Fruit fly (Drosophila melanogaster) whole organism, wandering third instar larva: Measurements from ENCODE around the gene Polr2L.

ENCODE experiments used
- Abd-B ChIP-seq: fragments of >200 bp; optimal IDR thresholded peaks from 2 replicates; lab custom pipeline; 2017; ENCODE audit warnings: missing biosample characterization, missing genetic modification characterization
- CG9705 ChIP-seq: fragments of 200-800 bp; sonication (Bioruptor generic); optimal IDR thresholded peaks from 2 replicates; lab custom pipeline; 2018; ENCODE audit warnings: missing biosample characterization, mild to moderate bottlenecking, missing genetic modification characterization
- CrebA ChIP-seq: fragments of 200-800 bp; sonication (Bioruptor generic); optimal IDR thresholded peaks from 2 replicates; lab custom pipeline; 2016; ENCODE audit warnings: missing biosample characterization, mild to moderate bottlenecking, missing genetic modification characterization, borderline replicate concordance
- Dfd ChIP-seq: fragments of >200 bp; optimal IDR thresholded peaks from 2 replicates; lab custom pipeline; 2017; ENCODE audit warnings: missing biosample characterization, missing genetic modification characterization
- Dif ChIP-seq: fragments of 200-275, 200-300 bp; sonication (Bioruptor generic); optimal IDR thresholded peaks from 2 replicates; lab custom pipeline; 2018; ENCODE audit warnings: missing biosample characterization, missing genetic modification characterization; ENCODE audit not compliant: partially characterized antibody
- GATAd ChIP-seq: sonication (Bioruptor generic); optimal IDR thresholded peaks from 2 replicates; lab custom pipeline; 2016; ENCODE audit warnings: missing biosample characterization, missing genetic modification characterization
- HLH106 ChIP-seq: fragments of 200-800 bp; optimal IDR thresholded peaks from 3 replicates; lab custom pipeline; 2019; ENCODE audit warnings: missing biosample characterization, mild to moderate bottlenecking, missing genetic modification characterization, moderate library complexity
- Hr78 ChIP-seq: fragments of >200 bp; optimal IDR thresholded peaks from 2 replicates; lab custom pipeline; 2017; ENCODE audit warnings: missing biosample characterization, missing genetic modification characterization
- Jra ChIP-seq: sonication (Bioruptor generic); optimal IDR thresholded peaks from 2 replicates; lab custom pipeline; 2016; ENCODE audit warnings: missing biosample characterization, missing genetic modification characterization
- N ChIP-seq: fragments of >200 bp; optimal IDR thresholded peaks from 2 replicates; lab custom pipeline; 2018; ENCODE audit warnings: missing biosample characterization, missing external identifiers, missing genetic modification characterization
- Rel ChIP-seq, 2 experiments: fragments of 200-800 bp; sonication (Bioruptor generic) in 1 of 2; optimal IDR thresholded peaks; 2 replicates in 1 of 2; 3 replicates in 1 of 2; lab custom pipeline; 2016 to 2019; ENCODE audit warnings: mild to moderate bottlenecking in 2 of 2, missing biosample characterization in 2 of 2, missing genetic modification characterization in 2 of 2, moderate library complexity in 1 of 2
- br ChIP-seq: fragments of 200-800 bp; sonication (Bioruptor generic); optimal IDR thresholded peaks from 2 replicates; lab custom pipeline; 2016; ENCODE audit warnings: missing biosample characterization, missing genetic modification characterization
- brk ChIP-seq: fragments of 200-800 bp; sonication (Bioruptor generic); optimal IDR thresholded peaks from 2 replicates; lab custom pipeline; 2016; ENCODE audit warnings: missing biosample characterization, mild to moderate bottlenecking, missing genetic modification characterization
- dl ChIP-seq, 2 experiments: fragments of 175-275, 200-275 bp in 1 of 2; fragments of 200-275 bp in 1 of 2; sonication (Bioruptor generic); optimal IDR thresholded peaks; lab custom pipeline; 2018; ENCODE audit warnings: mild to moderate bottlenecking in 2 of 2, missing biosample characterization in 2 of 2, missing genetic modification characterization in 2 of 2, moderate library complexity in 2 of 2; ENCODE audit not compliant: partially characterized antibody in 2 of 2, insufficient read depth in 1 of 2
- foxo ChIP-seq, 2 experiments: fragments of 200-800 bp; sonication (Bioruptor generic); optimal IDR thresholded peaks; 2 replicates in 1 of 2; 3 replicates in 1 of 2; lab custom pipeline; 2016 to 2017; ENCODE audit warnings: missing biosample characterization in 2 of 2, missing genetic modification characterization in 2 of 2
- fru ChIP-seq: fragments of 200-800 bp; sonication (Bioruptor generic); optimal IDR thresholded peaks from 3 replicates; lab custom pipeline; 2016; ENCODE audit warnings: missing biosample characterization, mild to moderate bottlenecking, missing genetic modification characterization
- h ChIP-seq: fragments of 200-800 bp; sonication (Bioruptor generic); optimal IDR thresholded peaks from 3 replicates; lab custom pipeline; 2016; ENCODE audit warnings: missing biosample characterization, mild to moderate bottlenecking, missing genetic modification characterization
- jim ChIP-seq: fragments of 175-275, 200-325 bp; sonication (Bioruptor generic); optimal IDR thresholded peaks from 2 replicates; lab custom pipeline; 2016; ENCODE audit warnings: missing biosample characterization, mild to moderate bottlenecking, missing genetic modification characterization
- psq ChIP-seq: fragments of 200-800 bp; sonication (Bioruptor generic); optimal IDR thresholded peaks from 3 replicates; lab custom pipeline; 2017; ENCODE audit warnings: missing biosample characterization, mild to moderate bottlenecking, missing genetic modification characterization, moderate library complexity
- sage ChIP-seq: fragments of 200-800 bp; sonication (Bioruptor generic); optimal IDR thresholded peaks from 2 replicates; lab custom pipeline; 2016; ENCODE audit warnings: missing biosample characterization, mild to moderate bottlenecking, missing genetic modification characterization
- usp ChIP-seq: fragments of >200 bp; optimal IDR thresholded peaks from 2 replicates; lab custom pipeline; 2017; ENCODE audit warnings: missing biosample characterization, missing genetic modification characterization
- woc ChIP-seq: sonication (Bioruptor generic); optimal IDR thresholded peaks from 2 replicates; lab custom pipeline; 2016; ENCODE audit warnings: missing biosample characterization, mild to moderate bottlenecking, missing genetic modification characterization

Gene Polr2L

dm6 chr3R:24717289-24717688 is at the start of gene Polr2L:
TSS of gene Polr2L (plus strand) at chr3R:24717511.
- TF ChIP-seq jim (GFP tag; lab: Kevin White, UChicago): no peak
- TF ChIP-seq Hr78 (GFP tag; lab: Kevin White, UChicago): no peak
- TF ChIP-seq usp (GFP tag; lab: Kevin White, UChicago): no peak
- TF ChIP-seq brk (GFP tag; lab: Kevin White, UChicago): no peak
- no peak for TF ChIP-seq CrebA (GFP tag; lab: Kevin White, UChicago)
- no peak for TF ChIP-seq sage (GFP tag; lab: Kevin White, UChicago)
- TF ChIP-seq Rel (GFP tag; optimal IDR thresholded peaks at IDR 0.05; lab: Kevin White, UChicago): no peak
- no peak for TF ChIP-seq Rel (tag; optimal IDR thresholded peaks at IDR 0.05; lab: Kevin White, UChicago)
- no peak for TF ChIP-seq psq
- TF ChIP-seq N (GFP tag; lab: Kevin White, UChicago): no peak
- TF ChIP-seq br (GFP tag; lab: Kevin White, UChicago): no peak
- TF ChIP-seq CG9705 (GFP tag; lab: Kevin White, UChicago): no peak
- TF ChIP-seq foxo (GFP tag; optimal IDR thresholded peaks at IDR 0.05; lab: Kevin White, UChicago): no peak

dm6 chr3R:24667538-24668207 is 49.6 kb upstream of the Polr2L start:
- peak; percentile 18 for TF ChIP-seq HLH106 (tag; lab: Kevin White, UChicago)
- TF ChIP-seq h (GFP tag; lab: Kevin White, UChicago): no peak

dm6 chr3R:24671662-24672061 is 45.6 kb upstream of the Polr2L start:
- TF ChIP-seq sage (GFP tag; lab: Kevin White, UChicago): no peak
- TF ChIP-seq N (GFP tag; lab: Kevin White, UChicago): no peak
- TF ChIP-seq h (GFP tag; lab: Kevin White, UChicago): no peak
- no peak for TF ChIP-seq Jra (GFP tag; lab: Kevin White, UChicago)
- TF ChIP-seq foxo (GFP tag; optimal IDR thresholded peaks at IDR 0.05; lab: Kevin White, UChicago): no peak
- no peak for TF ChIP-seq fru (GFP tag; lab: Kevin White, UChicago)

dm6 chr3R:24692863-24693262 is 24.4 kb upstream of the Polr2L start:
- no peak for TF ChIP-seq GATAd
- TF ChIP-seq Dfd (GFP tag; lab: Kevin White, UChicago): peak; percentile 82
- no peak for TF ChIP-seq Dif (GFP tag; lab: Kevin White, UChicago)
- TF ChIP-seq woc (GFP tag; lab: Kevin White, UChicago): no peak
- TF ChIP-seq, all 38 proteins: peak for 1

dm6 chr3R:24699309-24699708 is 18.0 kb upstream of the Polr2L start:
- no peak for TF ChIP-seq Abd-B (GFP tag; lab: Kevin White, UChicago)
- no peak for TF ChIP-seq h (GFP tag; lab: Kevin White, UChicago)
- no peak for TF ChIP-seq N (GFP tag; lab: Kevin White, UChicago)
- TF ChIP-seq br (GFP tag; lab: Kevin White, UChicago): no peak
- no peak for TF ChIP-seq fru (GFP tag; lab: Kevin White, UChicago)
- TF ChIP-seq dl (GFP tag; optimal IDR thresholded peaks at IDR 0.05; lab: Kevin White, UChicago; ENCODE audit: insufficient read depth in 1 of 2, partially characterized antibody in 2 of 2): no peak

- TF ChIP-seq CG9705 (GFP tag; lab: Kevin White, UChicago): no peak
- peak; percentile 15 for TF ChIP-seq psq
- no peak for TF ChIP-seq sage (GFP tag; lab: Kevin White, UChicago)
- TF ChIP-seq dl (GFP tag; optimal IDR thresholded peaks at IDR 0.05; lab: Kevin White, UChicago; ENCODE audit: insufficient read depth in 1 of 2, partially characterized antibody in 2 of 2): no peak
- TF ChIP-seq, all 38 proteins: peak for 1
These were observed 4.9 kb upstream of the Polr2L start, which contains the start of the genes CG13627 and CG46316 for dm6 chr3R:24712375-24712830. TSS of gene CG13627 (plus strand) at chr3R:24712780. TSS of gene CG46316 (plus strand) at chr3R:24712780.
